Worm (Caenorhabditis elegans): ENCODE data around the gene dot-1.2.

dot-1.2 gene

ce11 chrX:11869260-11869659 is at the start of gene dot-1.2:
Gene dot-1.2 (minus strand): TSS chrX:11869360.
- TF ChIP-seq aly-1 (tag; optimal IDR thresholded peaks at IDR 0.05): no peak
- TF ChIP-seq hnd-1 (tag; optimal IDR thresholded peaks at IDR 0.05): no peak
- no peak for TF ChIP-seq sea-1 (GFP tag; conservative IDR thresholded peaks at IDR 0.05)
- no peak for TF ChIP-seq flt-1 (GFP tag; IDR thresholded peaks at IDR 0.05)
- no peak for TF ChIP-seq hmbx-1 (tag; optimal IDR thresholded peaks at IDR 0.05)
- no peak for TF ChIP-seq F13C5.2 (tag; optimal IDR thresholded peaks at IDR 0.05)
- TF ChIP-seq tra-4 (tag; optimal IDR thresholded peaks at IDR 0.05): no peak
- TF ChIP-seq scrt-1 (GFP tag; IDR thresholded peaks at IDR 0.05): no peak
- no peak for TF ChIP-seq hmg-4 (GFP tag; optimal IDR thresholded peaks at IDR 0.05)
- no peak for TF ChIP-seq ceh-36 (tag; optimal IDR thresholded peaks at IDR 0.05)
- no peak for TF ChIP-seq tbx-11 (GFP tag; IDR thresholded peaks at IDR 0.05)
- TF ChIP-seq ama-1 (optimal IDR thresholded peaks at IDR 0.05): no peak
- TF ChIP-seq ets-7 (tag; optimal IDR thresholded peaks at IDR 0.05): no peak
- no peak for TF ChIP-seq pes-1 (GFP tag; IDR thresholded peaks at IDR 0.05)
- TF ChIP-seq B0310.2 (tag; optimal IDR thresholded peaks at IDR 0.05): no peak
- TF ChIP-seq tbx-37 (GFP tag; conservative IDR thresholded peaks at IDR 0.05): no peak
- TF ChIP-seq ceh-13 (GFP tag; optimal IDR thresholded peaks at IDR 0.05): no peak

- TF ChIP-seq F13C5.2 (tag; optimal IDR thresholded peaks at IDR 0.05) (no peak), ets-7 (tag; optimal IDR thresholded peaks at IDR 0.05) (no peak), scrt-1 (GFP tag; IDR thresholded peaks at IDR 0.05) (no peak), tbx-37 (GFP tag; conservative IDR thresholded peaks at IDR 0.05) (no peak), sea-1 (GFP tag; conservative IDR thresholded peaks at IDR 0.05) (no peak), tbx-11 (GFP tag; IDR thresholded peaks at IDR 0.05) (no peak), pes-1 (GFP tag; IDR thresholded peaks at IDR 0.05) (no peak), ceh-13 (GFP tag; optimal IDR thresholded peaks at IDR 0.05) (no peak), hmg-4 (GFP tag; optimal IDR thresholded peaks at IDR 0.05) (no peak), tra-4 (tag; optimal IDR thresholded peaks at IDR 0.05) (no peak), hmbx-1 (tag; optimal IDR thresholded peaks at IDR 0.05) (no peak), hnd-1 (tag; optimal IDR thresholded peaks at IDR 0.05) (no peak), flt-1 (GFP tag; IDR thresholded peaks at IDR 0.05) (no peak), ceh-36 (tag; optimal IDR thresholded peaks at IDR 0.05) (no peak), ama-1 (optimal IDR thresholded peaks at IDR 0.05) (no peak), B0310.2 (tag; optimal IDR thresholded peaks at IDR 0.05) (no peak), aly-1 (tag; optimal IDR thresholded peaks at IDR 0.05) (no peak)
Observed at ce11 chrX:11917994-11918393, 48.8 kb upstream of the dot-1.2 start, which contains the start of gene Y62H9A.16. Gene Y62H9A.16 (plus strand): TSS chrX:11918294.

- TF ChIP-seq scrt-1 (GFP tag; IDR thresholded peaks at IDR 0.05) (no peak), tra-4 (tag; optimal IDR thresholded peaks at IDR 0.05) (no peak), ceh-13 (GFP tag; optimal IDR thresholded peaks at IDR 0.05) (no peak), hmg-4 (GFP tag; optimal IDR thresholded peaks at IDR 0.05) (no peak), sea-1 (GFP tag; conservative IDR thresholded peaks at IDR 0.05) (no peak)
Observed at ce11 chrX:11916705-11917104, 47.5 kb upstream of the dot-1.2 start, which contains the start of gene Y62H9A.13. Gene Y62H9A.13 (plus strand): TSS chrX:11917005.

ce11 chrX:11913824-11914223 is 44.7 kb upstream of the dot-1.2 start, which contains the start of gene Y62H9A.12:
Gene Y62H9A.12 (plus strand): TSS chrX:11914124.
- no peak for TF ChIP-seq ets-7 (tag; optimal IDR thresholded peaks at IDR 0.05)
- no peak for TF ChIP-seq pes-1 (GFP tag; IDR thresholded peaks at IDR 0.05)
- TF ChIP-seq hnd-1 (tag; optimal IDR thresholded peaks at IDR 0.05): no peak

- TF ChIP-seq B0310.2 (tag; optimal IDR thresholded peaks at IDR 0.05) (no peak), aly-1 (tag; optimal IDR thresholded peaks at IDR 0.05) (no peak)
Observed at ce11 chrX:11910046-11910445, 40.9 kb upstream of the dot-1.2 start, which contains the start of gene Y62H9A.15. Gene Y62H9A.15 (minus strand): TSS chrX:11910145.

ce11 chrX:11909168-11909567 is 40.0 kb upstream of the dot-1.2 start:
- TF ChIP-seq sea-1 (GFP tag; conservative IDR thresholded peaks at IDR 0.05) (no peak), tra-4 (tag; optimal IDR thresholded peaks at IDR 0.05) (no peak), F13C5.2 (tag; optimal IDR thresholded peaks at IDR 0.05) (no peak), ceh-36 (tag; optimal IDR thresholded peaks at IDR 0.05) (no peak)

ce11 chrX:11908226-11908625 is 39.1 kb upstream of the dot-1.2 start:
- TF ChIP-seq tra-4 (tag; optimal IDR thresholded peaks at IDR 0.05) (no peak), B0310.2 (tag; optimal IDR thresholded peaks at IDR 0.05) (no peak), ets-7 (tag; optimal IDR thresholded peaks at IDR 0.05) (no peak), ama-1 (optimal IDR thresholded peaks at IDR 0.05) (no peak), aly-1 (tag; optimal IDR thresholded peaks at IDR 0.05) (no peak), hmg-4 (GFP tag; optimal IDR thresholded peaks at IDR 0.05) (no peak), sea-1 (GFP tag; conservative IDR thresholded peaks at IDR 0.05) (no peak), F13C5.2 (tag; optimal IDR thresholded peaks at IDR 0.05) (no peak), tbx-11 (GFP tag; IDR thresholded peaks at IDR 0.05) (no peak), scrt-1 (GFP tag; IDR thresholded peaks at IDR 0.05) (no peak), hmbx-1 (tag; optimal IDR thresholded peaks at IDR 0.05) (no peak)

ce11 chrX:11907263-11907662 is 38.1 kb upstream of the dot-1.2 start, which contains the start of gene Y62H9A.11:
Gene Y62H9A.11 (minus strand): TSS chrX:11907363.
- no peak for TF ChIP-seq tra-4 (tag; optimal IDR thresholded peaks at IDR 0.05)
- TF ChIP-seq flt-1 (GFP tag; IDR thresholded peaks at IDR 0.05): no peak
- TF ChIP-seq ama-1 (optimal IDR thresholded peaks at IDR 0.05): no peak
- no peak for TF ChIP-seq pes-1 (GFP tag; IDR thresholded peaks at IDR 0.05)
- no peak for TF ChIP-seq ets-7 (tag; optimal IDR thresholded peaks at IDR 0.05)
- TF ChIP-seq tbx-37 (GFP tag; conservative IDR thresholded peaks at IDR 0.05): no peak
- no peak for TF ChIP-seq scrt-1 (GFP tag; IDR thresholded peaks at IDR 0.05)
- no peak for TF ChIP-seq B0310.2 (tag; optimal IDR thresholded peaks at IDR 0.05)
- no peak for TF ChIP-seq hnd-1 (tag; optimal IDR thresholded peaks at IDR 0.05)
- no peak for TF ChIP-seq F13C5.2 (tag; optimal IDR thresholded peaks at IDR 0.05)
- TF ChIP-seq hmg-4 (GFP tag; optimal IDR thresholded peaks at IDR 0.05): no peak
- no peak for TF ChIP-seq tbx-11 (GFP tag; IDR thresholded peaks at IDR 0.05)
- TF ChIP-seq aly-1 (tag; optimal IDR thresholded peaks at IDR 0.05): no peak

Measured in whole organism, early embryonic.